2 worm cellular contexts compared by ENCODE assay signal in the genomic region with DNA sequence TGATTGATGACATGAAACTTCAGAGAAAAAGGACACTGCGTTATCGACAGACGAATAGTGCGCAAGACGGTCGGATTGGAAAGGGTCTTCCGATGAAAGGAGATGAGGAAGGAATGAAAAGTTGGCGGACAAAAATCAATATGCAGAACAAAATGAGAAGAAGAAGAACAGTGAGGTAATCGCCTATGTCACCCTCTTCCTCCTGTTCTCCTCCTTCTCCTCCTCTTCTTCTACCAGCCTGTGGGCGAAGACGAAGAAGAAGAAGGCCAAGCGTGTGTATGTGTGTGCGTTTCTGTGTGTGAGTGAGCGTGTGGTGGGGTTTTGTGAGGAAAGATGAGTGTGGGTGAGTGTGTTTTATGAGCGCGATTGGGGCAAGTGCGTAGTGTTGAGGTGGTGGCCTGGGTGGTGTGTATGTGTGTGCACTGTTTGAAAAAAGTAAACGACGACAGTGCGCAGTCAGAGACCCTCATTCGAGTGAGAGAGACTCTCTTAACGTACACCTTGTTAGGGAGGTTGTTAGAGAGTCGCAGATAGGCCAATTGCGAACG.
TF ChIP-seq lines count a peak whose summit lies in the region.

TSS of gene tsp-21 (plus strand) at position 146 of the 548 bp plus-strand sequence.

TF ChIP-seq in whole organism, L1 larva, 84 proteins besides CTCF, POLR2A, EP300 and RAD21 (continued from another document):
- TF ChIP-seq hlh-4 (tag; optimal IDR thresholded peaks at IDR 0.05; lab: Kevin White, UChicago) = no peak
- no peak for TF ChIP-seq unc-62 (GFP tag; optimal IDR thresholded peaks at IDR 0.05; lab: Kevin White, UChicago)
- TF ChIP-seq xbp-1 (tag; optimal IDR thresholded peaks at IDR 0.05; lab: Kevin White, UChicago) = peak; percentile 62
- no peak for TF ChIP-seq sup-37 (GFP tag; optimal IDR thresholded peaks at IDR 0.05; lab: Kevin White, UChicago)
- TF ChIP-seq ces-1 (GFP tag; optimal IDR thresholded peaks at IDR 0.05; lab: Kevin White, UChicago) = no peak
- peak; percentile 73 for TF ChIP-seq rnt-1 (tag; optimal IDR thresholded peaks at IDR 0.05; lab: Kevin White, UChicago)
- TF ChIP-seq blmp-1 (tag; optimal IDR thresholded peaks at IDR 0.05; lab: Kevin White, UChicago) = peak; percentile 96
- TF ChIP-seq alr-1 (tag; optimal IDR thresholded peaks at IDR 0.05; lab: Kevin White, UChicago; ENCODE audit: borderline replicate concordance) = no peak
- no peak for TF ChIP-seq pqm-1 (tag; optimal IDR thresholded peaks at IDR 0.05; lab: Kevin White, UChicago)
- TF ChIP-seq aly-2 (tag; optimal IDR thresholded peaks at IDR 0.05; lab: Kevin White, UChicago) = no peak
- TF ChIP-seq sox-4 (tag; optimal IDR thresholded peaks at IDR 0.05; lab: Kevin White, UChicago) = no peak
- TF ChIP-seq nhr-11 (tag; optimal IDR thresholded peaks at IDR 0.05; lab: Kevin White, UChicago) = no peak
- no peak for TF ChIP-seq pax-3 (tag; optimal IDR thresholded peaks at IDR 0.05; lab: Kevin White, UChicago)
- no peak for TF ChIP-seq ceh-90 (tag; optimal IDR thresholded peaks at IDR 0.05; lab: Kevin White, UChicago)
- peak; percentile 77 for TF ChIP-seq nhr-77 (tag; optimal IDR thresholded peaks at IDR 0.05; lab: Kevin White, UChicago)
- TF ChIP-seq lin-35 (GFP tag; optimal IDR thresholded peaks at IDR 0.05; lab: Kevin White, UChicago) = peak; percentile 46 to 82
- no peak for TF ChIP-seq ceh-88 (GFP tag; IDR thresholded peaks at IDR 0.05; lab: Robert Waterston, UW)
- peak; percentile 90 for TF ChIP-seq C16A3.4 (tag; optimal IDR thresholded peaks at IDR 0.05; lab: Kevin White, UChicago)
- TF ChIP-seq lin-14 (GFP tag; optimal IDR thresholded peaks at IDR 0.05; lab: Kevin White, UChicago) = peak; percentile 94
- TF ChIP-seq mab-9 (GFP tag; IDR thresholded peaks at IDR 0.05; lab: Robert Waterston, UW) = no peak
- no peak for TF ChIP-seq nhr-12 (tag; optimal IDR thresholded peaks at IDR 0.05; lab: Kevin White, UChicago)
- peak in 1 of 2 experiments; percentile 21 for TF ChIP-seq egl-27 (tag; optimal IDR thresholded peaks at IDR 0.05; lab: Kevin White, UChicago)
- TF ChIP-seq ceh-8 (GFP tag; optimal IDR thresholded peaks at IDR 0.05; lab: Kevin White, UChicago) = peak; percentile 53
- no peak for TF ChIP-seq nhr-28 (tag; optimal IDR thresholded peaks at IDR 0.05; lab: Kevin White, UChicago)
- peak; percentile 6 to 46 (median 21) for TF ChIP-seq dpl-1 (GFP tag; optimal IDR thresholded peaks at IDR 0.05; lab: Kevin White, UChicago)
- peak; percentile 65 for TF ChIP-seq nhr-90 (tag; optimal IDR thresholded peaks at IDR 0.05; lab: Kevin White, UChicago; ENCODE audit: poor library complexity)
- TF ChIP-seq nhr-85 (tag; lab: Kevin White, UChicago) = peak; percentile 95

TF ChIP-seq in whole organism, young adult, 124 proteins besides CTCF, POLR2A, EP300 and RAD21 (continued from another document):
- TF ChIP-seq F55B11.4 (tag; optimal IDR thresholded peaks at IDR 0.05; lab: Kevin White, UChicago; ENCODE audit: borderline replicate concordance, insufficient read depth) = no peak
- no peak for TF ChIP-seq Y53G8AR.9 (GFP tag; conservative IDR thresholded peaks at IDR 0.05; lab: Robert Waterston, UW)
- TF ChIP-seq hlh-26 (GFP tag; conservative IDR thresholded peaks at IDR 0.05; lab: Robert Waterston, UW) = no peak
- no peak for TF ChIP-seq ceh-58 (GFP tag; IDR thresholded peaks at IDR 0.05; lab: Robert Waterston, UW)
- TF ChIP-seq tbx-9 (tag; optimal IDR thresholded peaks at IDR 0.05; lab: Kevin White, UChicago; ENCODE audit: borderline replicate concordance) = no peak
- TF ChIP-seq rpc-1 (optimal IDR thresholded peaks at IDR 0.05; lab: Kevin White, UChicago) = no peak
- no peak for TF ChIP-seq rpc-1 (tag; optimal IDR thresholded peaks at IDR 0.05; lab: Kevin White, UChicago)
- no peak for TF ChIP-seq aptf-2 (GFP tag; conservative IDR thresholded peaks at IDR 0.05; lab: Robert Waterston, UW)
- TF ChIP-seq ekl-4 (GFP tag; IDR thresholded peaks at IDR 0.05; lab: Robert Waterston, UW) = no peak
- TF ChIP-seq F49E8.2 (tag; optimal IDR thresholded peaks at IDR 0.05; lab: Kevin White, UChicago; ENCODE audit: insufficient read depth) = no peak
- peak; percentile 77 for TF ChIP-seq gei-17 (GFP tag; optimal IDR thresholded peaks at IDR 0.05; lab: Kevin White, UChicago)
- no peak for TF ChIP-seq ccch-3 (GFP tag; optimal IDR thresholded peaks at IDR 0.05; lab: Kevin White, UChicago)
- TF ChIP-seq repo-1 (tag; optimal IDR thresholded peaks at IDR 0.05; lab: Kevin White, UChicago) = peak; percentile 44
- TF ChIP-seq attf-3 (GFP tag; conservative IDR thresholded peaks at IDR 0.05; lab: Robert Waterston, UW) = no peak
- no peak for TF ChIP-seq chd-7 (tag; optimal IDR thresholded peaks at IDR 0.05; lab: Kevin White, UChicago)
- TF ChIP-seq lin-40 (tag; optimal IDR thresholded peaks at IDR 0.05; lab: Kevin White, UChicago) = peak; percentile 69
- peak; percentile 53; the same call in 1 of the 2 replicates for TF ChIP-seq nfyb-1 (GFP tag; IDR thresholded peaks at IDR 0.05; lab: Robert Waterston, UW)
- TF ChIP-seq rec-8 (tag; optimal IDR thresholded peaks at IDR 0.05; lab: Kevin White, UChicago) = no peak
- peak; percentile 11 for TF ChIP-seq somi-1 (GFP tag; optimal IDR thresholded peaks at IDR 0.05; lab: Kevin White, UChicago)
- TF ChIP-seq bed-2 (GFP tag; IDR thresholded peaks at IDR 0.05; lab: Robert Waterston, UW) = no peak
- TF ChIP-seq atf-7 (tag; optimal IDR thresholded peaks at IDR 0.05; lab: Kevin White, UChicago) = no peak
- TF ChIP-seq lsy-27 (tag; optimal IDR thresholded peaks at IDR 0.05; lab: Kevin White, UChicago; ENCODE audit: borderline replicate concordance, insufficient read depth) = no peak
- TF ChIP-seq sea-2 (GFP tag; IDR thresholded peaks at IDR 0.05; lab: Robert Waterston, UW) = no peak
- TF ChIP-seq T26A5.8 (tag; optimal IDR thresholded peaks at IDR 0.05; lab: Kevin White, UChicago) = no peak
- TF ChIP-seq D2030.7 (GFP tag; IDR thresholded peaks at IDR 0.05; lab: Robert Waterston, UW) = no peak
- TF ChIP-seq ceh-100 (GFP tag; IDR thresholded peaks at IDR 0.05; lab: Robert Waterston, UW) = no peak
- no peak for TF ChIP-seq pha-4 (tag; optimal IDR thresholded peaks at IDR 0.05; lab: Kevin White, UChicago)
- no peak for TF ChIP-seq F39B2.1 (GFP tag; IDR thresholded peaks at IDR 0.05; lab: Robert Waterston, UW)
- no peak for TF ChIP-seq ama-1 (optimal IDR thresholded peaks at IDR 0.05; lab: Kevin White, UChicago)
- TF ChIP-seq ama-1 (GFP tag; optimal IDR thresholded peaks at IDR 0.05; lab: Kevin White, UChicago) = no peak
- no peak for TF ChIP-seq Y95B8A.8 (GFP tag; IDR thresholded peaks at IDR 0.05; lab: Robert Waterston, UW)
